Worm (Caenorhabditis elegans) whole organism, L1 larva: ENCODE data around the gene icap-1.

Experiments used
- C34B4.2 ChIP-seq: sonication (generic microtip); optimal IDR thresholded peaks from 2 replicates; lab custom pipeline; 2017; ENCODE audit warnings: mild to moderate bottlenecking, missing genetic modification characterization, missing compliant biosample characterization
- aha-1 ChIP-seq: fragments of 150-350 bp; optimal IDR thresholded peaks from 2 replicates; lab custom pipeline; 2014; ENCODE audit warnings: missing biosample characterization, missing genetic modification characterization
- alr-1 ChIP-seq: fragments of 200-800 bp; sonication (Bioruptor generic); optimal IDR thresholded peaks from 2 replicates; lab custom pipeline; 2018; ENCODE audit warnings: borderline replicate concordance, mild to moderate bottlenecking, missing genetic modification characterization, missing compliant biosample characterization
- aly-2 ChIP-seq: fragments of 150-350 bp; optimal IDR thresholded peaks from 2 replicates; lab custom pipeline; 2014; ENCODE audit warnings: missing biosample characterization, missing genetic modification characterization
- ama-1 ChIP-seq: fragments of 150-350 bp; optimal IDR thresholded peaks from 2 replicates; lab custom pipeline; 2014
- blmp-1 ChIP-seq: fragments of 150-350 bp; optimal IDR thresholded peaks from 2 replicates; lab custom pipeline; 2014; ENCODE audit warnings: missing biosample characterization, missing genetic modification characterization
- ceh-63 ChIP-seq: fragments of 200-800 bp; sonication (Bioruptor generic); optimal IDR thresholded peaks from 2 replicates; lab custom pipeline; 2018; ENCODE audit warnings: mild to moderate bottlenecking, missing genetic modification characterization, missing compliant biosample characterization
- ceh-82 ChIP-seq, 3 experiments: fragments of 150-350 bp in 1 of 3; sonication (generic microtip) in 2 of 3; optimal IDR thresholded peaks; 2 replicates each; lab custom pipeline; 2014 to 2017; ENCODE audit warnings: missing biosample characterization in 3 of 3, missing genetic modification characterization in 3 of 3
- ceh-90 ChIP-seq: sonication (generic microtip); optimal IDR thresholded peaks from 2 replicates; lab custom pipeline; 2016; ENCODE audit warnings: missing genetic modification characterization, missing compliant biosample characterization
- ces-1 ChIP-seq: fragments of 150-350 bp; optimal IDR thresholded peaks from 2 replicates; lab custom pipeline; 2014; ENCODE audit warnings: missing biosample characterization, missing genetic modification reagents, missing genetic modification characterization
- dpl-1 ChIP-seq, 3 experiments: fragments of 150-350 bp in 2 of 3; sonication (generic microtip) in 1 of 3; optimal IDR thresholded peaks; 2 replicates each; lab custom pipeline; 2014 to 2017; ENCODE audit warnings: missing biosample characterization in 3 of 3, missing genetic modification characterization in 3 of 3, missing genetic modification reagents in 3 of 3
- efl-1 ChIP-seq, 4 experiments: fragments of 150-350 bp; optimal IDR thresholded peaks in 3 of 4; peaks in 1 of 4; 1 replicate in 1 of 4; 2 replicates in 3 of 4; lab custom pipeline; 2014; ENCODE audit warnings: missing biosample characterization in 2 of 4, missing genetic modification characterization in 2 of 4, missing genetic modification reagents in 2 of 4
- elt-3 ChIP-seq, 6 experiments: fragments of 150-350 bp in 1 of 6; sonication (generic microtip); optimal IDR thresholded peaks; 2 replicates each; lab custom pipeline; 2017 to 2018; ENCODE audit warnings: missing biosample characterization in 6 of 6, missing genetic modification characterization in 6 of 6, inconsistent platforms in 1 of 6
- fkh-4 ChIP-seq: sonication (generic microtip); optimal IDR thresholded peaks from 2 replicates; lab custom pipeline; 2016; ENCODE audit warnings: missing compliant biosample characterization, missing genetic modification characterization, borderline replicate concordance
- fos-1 ChIP-seq: fragments of 150-350 bp; optimal IDR thresholded peaks from 2 replicates; lab custom pipeline; 2014; ENCODE audit warnings: missing biosample characterization, missing genetic modification characterization
- hlh-4 ChIP-seq: sonication (generic microtip); optimal IDR thresholded peaks from 2 replicates; lab custom pipeline; 2016; ENCODE audit warnings: mild to moderate bottlenecking, missing genetic modification characterization, missing compliant biosample characterization
- hpl-2 ChIP-seq: fragments of 150-350 bp; optimal IDR thresholded peaks from 2 replicates; lab custom pipeline; 2014; ENCODE audit warnings: missing biosample characterization, missing genetic modification reagents, missing genetic modification characterization
- isw-1 ChIP-seq: fragments of 200-800 bp; sonication (Bioruptor generic); IDR thresholded peaks from 2 replicates; pipeline ENCODE4 v1.3.6; 2022; ENCODE audit warnings: missing genetic modification characterization, missing compliant biosample characterization
- lin-13 ChIP-seq: fragments of 150-350 bp; optimal IDR thresholded peaks from 2 replicates; lab custom pipeline; 2014; ENCODE audit warnings: missing biosample characterization, missing genetic modification reagents, missing genetic modification characterization
- lin-14 ChIP-seq: fragments of 200-800 bp; sonication (Bioruptor generic); optimal IDR thresholded peaks from 2 replicates; lab custom pipeline; 2018; ENCODE audit warnings: mild to moderate bottlenecking, missing genetic modification characterization, moderate library complexity, missing compliant biosample characterization
- lin-15B ChIP-seq: fragments of 150-350 bp; sonication (generic microtip); optimal IDR thresholded peaks from 3 replicates; lab custom pipeline; 2014; ENCODE audit warnings: missing biosample characterization, missing genetic modification characterization
- lir-3 ChIP-seq: sonication (generic microtip); optimal IDR thresholded peaks from 2 replicates; lab custom pipeline; 2016; ENCODE audit warnings: mild to moderate bottlenecking, missing genetic modification characterization, moderate library complexity, missing compliant biosample characterization; ENCODE audit not compliant: poor library complexity
- lsy-2 ChIP-seq, 2 experiments: fragments of 150-350 bp; optimal IDR thresholded peaks; 2 replicates each; lab custom pipeline; 2014; ENCODE audit warnings: missing biosample characterization in 2 of 2, missing genetic modification characterization in 2 of 2
- mdl-1 ChIP-seq, 2 experiments: fragments of 150-350 bp; optimal IDR thresholded peaks; 2 replicates each; lab custom pipeline; 2014 to 2017; ENCODE audit warnings: missing biosample characterization in 2 of 2, missing genetic modification characterization in 2 of 2, inconsistent platforms in 1 of 2
- mef-2 ChIP-seq: fragments of 150-350 bp; optimal IDR thresholded peaks from 2 replicates; lab custom pipeline; 2014; ENCODE audit warnings: missing biosample characterization, missing genetic modification characterization
- mep-1 ChIP-seq: fragments of 150-350 bp; optimal IDR thresholded peaks from 2 replicates; lab custom pipeline; 2014; ENCODE audit warnings: missing biosample characterization, missing genetic modification characterization
- nhr-19 ChIP-seq: fragments of 200-800 bp; sonication (Bioruptor generic); conservative IDR thresholded peaks from 2 replicates; pipeline ENCODE4 v1.3.6; 2022; ENCODE audit warnings: missing genetic modification characterization, missing compliant biosample characterization
- nhr-76 ChIP-seq: sonication (generic microtip); optimal IDR thresholded peaks from 2 replicates; lab custom pipeline; 2017; ENCODE audit warnings: missing biosample characterization, missing genetic modification characterization
- nhr-84 ChIP-seq: sonication (generic microtip); optimal IDR thresholded peaks from 2 replicates; lab custom pipeline; 2017; ENCODE audit warnings: missing biosample characterization, missing genetic modification characterization
- nhr-90 ChIP-seq: sonication (generic microtip); optimal IDR thresholded peaks from 2 replicates; lab custom pipeline; 2016; ENCODE audit warnings: mild to moderate bottlenecking, missing genetic modification characterization, missing compliant biosample characterization; ENCODE audit not compliant: poor library complexity
- pag-3 ChIP-seq: sonication (generic microtip); optimal IDR thresholded peaks from 2 replicates; lab custom pipeline; 2017; ENCODE audit warnings: missing genetic modification characterization, mild to moderate bottlenecking, missing compliant biosample characterization, antibody characterized with exemption, borderline replicate concordance; ENCODE audit not compliant: insufficient read depth
- pax-3 ChIP-seq: fragments of 200-800 bp; sonication (Bioruptor generic); optimal IDR thresholded peaks from 2 replicates; lab custom pipeline; 2018; ENCODE audit warnings: mild to moderate bottlenecking, missing genetic modification characterization, moderate library complexity, missing compliant biosample characterization
- rnt-1 ChIP-seq: sonication (generic microtip); optimal IDR thresholded peaks from 2 replicates; lab custom pipeline; 2016; ENCODE audit warnings: mild to moderate bottlenecking, missing genetic modification characterization, moderate library complexity, missing compliant biosample characterization
- sox-4 ChIP-seq: sonication (generic microtip); optimal IDR thresholded peaks from 2 replicates; lab custom pipeline; 2016; ENCODE audit warnings: missing genetic modification characterization, missing compliant biosample characterization
- sup-37 ChIP-seq: fragments of 200-800 bp; sonication (Bioruptor generic); optimal IDR thresholded peaks from 2 replicates; lab custom pipeline; 2018; ENCODE audit warnings: mild to moderate bottlenecking, missing genetic modification characterization, missing compliant biosample characterization
- tbx-2 ChIP-seq: sonication (generic microtip); optimal IDR thresholded peaks from 2 replicates; lab custom pipeline; 2016; ENCODE audit warnings: missing genetic modification characterization, missing compliant biosample characterization
- unc-86 ChIP-seq: sonication (generic microtip); optimal IDR thresholded peaks from 2 replicates; lab custom pipeline; 2016; ENCODE audit warnings: missing genetic modification characterization, missing compliant biosample characterization
- xbp-1 ChIP-seq: sonication (generic microtip); optimal IDR thresholded peaks from 2 replicates; lab custom pipeline; 2016; ENCODE audit warnings: missing genetic modification characterization, missing compliant biosample characterization
- zag-1 ChIP-seq: fragments of 150-350 bp; optimal IDR thresholded peaks from 2 replicates; lab custom pipeline; 2014; ENCODE audit warnings: missing biosample characterization, missing genetic modification characterization
- zip-4 ChIP-seq: fragments of 200-800 bp; sonication (Bioruptor generic); optimal IDR thresholded peaks from 2 replicates; lab custom pipeline; 2018; ENCODE audit warnings: mild to moderate bottlenecking, missing genetic modification characterization, moderate library complexity, missing compliant biosample characterization

icap-1 gene

DNA sequence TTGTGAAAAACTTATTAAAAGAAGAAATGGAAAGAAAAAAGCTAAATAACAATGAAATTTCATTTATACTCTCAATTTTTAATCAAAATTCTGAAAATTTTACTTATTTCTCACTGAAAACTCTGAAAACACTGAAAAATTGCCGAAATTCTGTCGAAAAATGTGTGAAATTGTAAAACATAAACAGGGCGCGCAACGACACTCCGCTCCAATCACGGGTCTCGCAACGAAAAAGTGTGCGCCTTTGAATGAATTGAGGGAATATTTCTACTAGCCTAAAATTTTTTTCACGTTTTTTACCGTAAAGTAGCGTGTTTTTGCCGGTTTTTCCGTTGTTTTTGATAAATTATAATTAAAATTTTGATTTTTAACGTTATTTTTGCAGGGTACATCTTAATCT is 9.3 kb downstream of the icap-1 start, which contains the start of gene rpl-18 (continued):
- TF ChIP-seq C34B4.2 (tag; lab: Kevin White, UChicago) (no peak), nhr-90 (tag; lab: Kevin White, UChicago) (peak; percentile 67), nhr-84 (tag; lab: Kevin White, UChicago) (no peak), ceh-90 (tag; lab: Kevin White, UChicago) (no peak), sox-4 (tag; lab: Kevin White, UChicago) (peak; percentile 47), lsy-2 (tag; optimal IDR thresholded peaks at IDR 0.05; lab: Kevin White, UChicago) (peak; percentile 88 to 94), rnt-1 (peak; percentile 80), lin-14 (GFP tag; lab: Kevin White, UChicago) (no peak), lin-15B (peak; percentile 95), fos-1 (peak; percentile 49), pax-3 (peak; percentile 25), mep-1 (tag; lab: Kevin White, UChicago) (peak; percentile 85), ceh-82 (tag; optimal IDR thresholded peaks at IDR 0.05; lab: Kevin White, UChicago) (peak; percentile 39 to 86 (median 64)), alr-1 (no peak), mef-2 (tag; lab: Kevin White, UChicago) (no peak), xbp-1 (peak; percentile 80), ces-1 (GFP tag; lab: Kevin White, UChicago) (no peak), hlh-4 (tag; lab: Kevin White, UChicago) (no peak), blmp-1 (tag; lab: Kevin White, UChicago) (peak; percentile 57), elt-3 (tag; optimal IDR thresholded peaks at IDR 0.05; lab: Kevin White, UChicago) (peak in 2 of 6 experiments; percentile 60 to 87), nhr-76 (tag; lab: Kevin White, UChicago) (no peak), isw-1 (GFP tag; lab: Robert Waterston, UW) (peak; percentile 65), hpl-2 (GFP tag; lab: Kevin White, UChicago) (no peak), dpl-1 (GFP tag; optimal IDR thresholded peaks at IDR 0.05; lab: Kevin White, UChicago) (peak; percentile 74 to 84 (median 80)), mdl-1 (tag; optimal IDR thresholded peaks at IDR 0.05; lab: Kevin White, UChicago) (peak in 1 of 2 experiments; percentile 69), sup-37 (GFP tag; lab: Kevin White, UChicago) (no peak), fkh-4 (no peak), zip-4 (GFP tag; lab: Kevin White, UChicago) (no peak), lir-3 (no peak), aly-2 (peak; percentile 3), zag-1 (tag; lab: Kevin White, UChicago) (no peak), unc-86 (tag; lab: Kevin White, UChicago) (peak; percentile 54), nhr-19 (GFP tag; lab: Robert Waterston, UW) (peak; percentile 62), ama-1 (no peak), tbx-2 (tag; lab: Kevin White, UChicago) (peak; percentile 72)

DNA sequence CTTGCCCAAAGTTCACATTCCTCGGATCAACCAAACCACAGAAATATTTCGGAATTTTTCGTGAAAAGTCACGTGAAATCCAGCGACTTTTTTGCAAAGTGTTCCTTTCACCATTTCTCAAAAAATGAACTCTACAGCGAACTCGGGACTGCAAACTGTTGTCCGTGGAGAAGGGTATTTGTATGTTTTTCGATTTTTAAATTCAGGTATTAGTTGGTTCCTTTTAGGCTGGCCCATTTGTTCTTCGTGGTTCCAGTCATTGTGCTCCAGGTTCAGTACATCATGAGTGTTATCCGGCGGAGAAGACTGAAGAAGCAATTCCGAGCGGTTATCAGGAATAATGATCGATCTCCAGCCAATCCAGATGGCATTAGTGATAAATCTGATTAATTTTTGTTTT is 10.0 kb downstream of the icap-1 start:
- no peak for TF ChIP-seq lin-13 (GFP tag; lab: Kevin White, UChicago)
- no peak for TF ChIP-seq efl-1 (optimal IDR thresholded peaks at IDR 0.05; lab: Kevin White, UChicago)
- peak in 1 of 2 experiments; percentile 68 for TF ChIP-seq efl-1 (GFP tag; optimal IDR thresholded peaks at IDR 0.05 in 1 of 2; lab: Kevin White, UChicago)

DNA sequence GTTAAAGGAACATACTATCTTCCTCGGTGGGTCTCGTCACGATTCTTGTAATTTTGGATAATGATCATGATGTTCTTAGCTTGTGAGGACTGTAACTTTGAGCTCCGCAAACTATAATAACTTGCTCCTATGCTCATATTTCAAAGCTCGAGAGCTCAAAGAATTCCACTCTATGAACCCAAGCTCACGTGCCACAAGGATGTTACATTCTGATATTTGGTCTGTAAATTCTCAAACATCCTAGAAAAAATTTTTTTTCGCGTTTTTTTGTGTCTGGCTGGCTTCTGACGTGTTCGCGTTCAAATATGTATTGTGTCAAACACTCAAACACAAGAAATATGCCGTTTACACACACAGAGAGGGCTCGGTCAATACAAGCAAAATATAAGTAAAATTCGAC is 10.6 kb downstream of the icap-1 start, which contains the start of gene Y45F10D.16:
Gene Y45F10D.16 (plus strand): TSS at position 301 of the 400 bp plus-strand sequence.
- TF ChIP-seq pag-3 (tag; lab: Kevin White, UChicago) (no peak), ceh-63 (GFP tag; lab: Kevin White, UChicago) (no peak), aha-1 (tag; lab: Kevin White, UChicago) (no peak), hlh-4 (tag; lab: Kevin White, UChicago) (no peak), ceh-82 (tag; optimal IDR thresholded peaks at IDR 0.05; lab: Kevin White, UChicago) (no peak), pax-3 (no peak)
